Fruit fly (Drosophila melanogaster): ENCODE results near the gene CG31145.

DNA sequence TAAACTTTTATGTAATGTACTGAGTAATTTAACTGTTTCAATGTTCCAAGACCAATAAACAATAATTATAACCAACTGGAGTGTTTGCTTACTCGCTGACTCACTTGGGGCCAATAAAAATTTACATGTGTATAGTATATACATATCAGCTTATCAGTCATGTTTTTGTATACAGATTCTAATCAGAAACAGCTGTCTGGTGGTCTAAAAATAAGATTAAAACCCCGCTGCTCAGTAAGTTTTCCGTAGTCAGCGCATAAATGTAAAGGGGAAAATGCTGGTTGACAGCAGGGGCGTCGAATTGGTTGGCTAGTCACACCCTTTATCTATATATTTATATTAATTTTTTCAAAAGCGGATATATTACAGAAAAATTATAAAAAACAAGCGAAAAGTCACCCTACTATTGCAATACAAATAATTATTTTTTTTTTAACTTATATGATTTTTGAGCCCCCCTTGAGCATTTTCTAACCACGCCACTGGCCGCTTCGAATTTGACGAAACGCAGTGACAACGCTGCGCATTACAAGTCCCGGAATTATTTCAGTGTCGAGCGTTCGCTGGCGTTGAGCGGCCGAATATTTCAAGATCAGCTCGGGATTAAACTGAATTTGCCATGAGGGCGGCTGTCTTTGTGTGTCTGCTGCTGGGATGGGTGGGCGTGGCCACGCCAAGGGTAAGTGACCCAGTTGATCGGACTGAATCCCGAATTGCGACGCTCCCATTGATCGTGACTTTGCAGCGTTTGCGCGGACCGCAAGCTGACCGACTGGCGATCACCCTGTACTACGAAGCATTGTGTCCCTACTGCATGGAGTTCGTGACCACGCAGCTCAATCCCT lies 9.1 kb upstream of the CG31145 start, which contains the start of gene GILT2:
- TF ChIP-seq CTCF (optimal IDR thresholded peaks at IDR 0.05) (no peak), CG8478 (optimal IDR thresholded peaks at IDR 0.05) (no peak)
